Worm (Caenorhabditis elegans) whole organism, L1 larva: ENCODE data around the gene F56D6.14.

Experiments
- F16B12.6 ChIP-seq: fragments of 150-350 bp; optimal IDR thresholded peaks from 2 replicates; lab custom pipeline; 2014; ENCODE audit warnings: missing biosample characterization, missing genetic modification characterization
- alr-1 ChIP-seq: fragments of 200-800 bp; sonication (Bioruptor generic); optimal IDR thresholded peaks from 2 replicates; lab custom pipeline; 2018; ENCODE audit warnings: borderline replicate concordance, mild to moderate bottlenecking, missing genetic modification characterization, missing compliant biosample characterization
- ama-1 ChIP-seq: fragments of 150-350 bp; optimal IDR thresholded peaks from 2 replicates; lab custom pipeline; 2014
- blmp-1 ChIP-seq: fragments of 150-350 bp; optimal IDR thresholded peaks from 2 replicates; lab custom pipeline; 2014; ENCODE audit warnings: missing biosample characterization, missing genetic modification characterization
- ceh-82 ChIP-seq, 3 experiments: fragments of 150-350 bp in 1 of 3; sonication (generic microtip) in 2 of 3; optimal IDR thresholded peaks; 2 replicates each; lab custom pipeline; 2014 to 2017; ENCODE audit warnings: missing biosample characterization in 3 of 3, missing genetic modification characterization in 3 of 3
- ceh-90 ChIP-seq: sonication (generic microtip); optimal IDR thresholded peaks from 2 replicates; lab custom pipeline; 2016; ENCODE audit warnings: missing genetic modification characterization, missing compliant biosample characterization
- ces-1 ChIP-seq: fragments of 150-350 bp; optimal IDR thresholded peaks from 2 replicates; lab custom pipeline; 2014; ENCODE audit warnings: missing biosample characterization, missing genetic modification reagents, missing genetic modification characterization
- dsc-1 ChIP-seq: sonication (generic microtip); optimal IDR thresholded peaks from 2 replicates; lab custom pipeline; 2016; ENCODE audit warnings: mild to moderate bottlenecking, missing genetic modification characterization, missing compliant biosample characterization
- efl-1 ChIP-seq, 4 experiments: fragments of 150-350 bp; optimal IDR thresholded peaks in 3 of 4; peaks in 1 of 4; 1 replicate in 1 of 4; 2 replicates in 3 of 4; lab custom pipeline; 2014; ENCODE audit warnings: missing biosample characterization in 2 of 4, missing genetic modification characterization in 2 of 4, missing genetic modification reagents in 2 of 4
- egl-27 ChIP-seq, 2 experiments: fragments of 150-350 bp in 1 of 2; sonication (generic microtip); optimal IDR thresholded peaks; 3 replicates each; lab custom pipeline; 2017 to 2018; ENCODE audit warnings: missing biosample characterization in 2 of 2, missing genetic modification characterization in 2 of 2, missing genetic modification reagents in 2 of 2
- elt-3 ChIP-seq, 6 experiments: fragments of 150-350 bp in 1 of 6; sonication (generic microtip); optimal IDR thresholded peaks; 2 replicates each; lab custom pipeline; 2017 to 2018; ENCODE audit warnings: missing biosample characterization in 6 of 6, missing genetic modification characterization in 6 of 6, inconsistent platforms in 1 of 6
- fkh-10 ChIP-seq: sonication (generic microtip); optimal IDR thresholded peaks from 2 replicates; lab custom pipeline; 2017; ENCODE audit warnings: missing biosample characterization, missing genetic modification reagents, missing genetic modification characterization
- fos-1 ChIP-seq: fragments of 150-350 bp; optimal IDR thresholded peaks from 2 replicates; lab custom pipeline; 2014; ENCODE audit warnings: missing biosample characterization, missing genetic modification characterization
- hlh-17 ChIP-seq: fragments of 200-800 bp; sonication (Bioruptor generic); optimal IDR thresholded peaks from 2 replicates; lab custom pipeline; 2018; ENCODE audit warnings: missing genetic modification characterization, mild to moderate bottlenecking, missing compliant biosample characterization, moderate library complexity, borderline replicate concordance
- hpl-2 ChIP-seq: fragments of 150-350 bp; optimal IDR thresholded peaks from 2 replicates; lab custom pipeline; 2014; ENCODE audit warnings: missing biosample characterization, missing genetic modification reagents, missing genetic modification characterization
- isw-1 ChIP-seq: fragments of 200-800 bp; sonication (Bioruptor generic); IDR thresholded peaks from 2 replicates; pipeline ENCODE4 v1.3.6; 2022; ENCODE audit warnings: missing genetic modification characterization, missing compliant biosample characterization
- jun-1 ChIP-seq: fragments of 150-350 bp; optimal IDR thresholded peaks from 2 replicates; lab custom pipeline; 2014; ENCODE audit warnings: missing biosample characterization, missing genetic modification reagents, missing genetic modification characterization
- lin-35 ChIP-seq, 2 experiments: fragments of 150-350 bp; optimal IDR thresholded peaks; 2 replicates each; lab custom pipeline; 2014; ENCODE audit warnings: missing biosample characterization in 2 of 2, missing genetic modification characterization in 2 of 2, missing genetic modification reagents in 2 of 2
- lir-3 ChIP-seq: sonication (generic microtip); optimal IDR thresholded peaks from 2 replicates; lab custom pipeline; 2016; ENCODE audit warnings: mild to moderate bottlenecking, missing genetic modification characterization, moderate library complexity, missing compliant biosample characterization; ENCODE audit not compliant: poor library complexity
- lsy-2 ChIP-seq, 2 experiments: fragments of 150-350 bp; optimal IDR thresholded peaks; 2 replicates each; lab custom pipeline; 2014; ENCODE audit warnings: missing biosample characterization in 2 of 2, missing genetic modification characterization in 2 of 2
- mab-9 ChIP-seq: fragments of 200-800 bp; sonication (Bioruptor generic); IDR thresholded peaks from 2 replicates; pipeline ENCODE4 v1.3.6; 2022; ENCODE audit warnings: missing genetic modification reagents, missing genetic modification characterization, missing compliant biosample characterization
- mef-2 ChIP-seq: fragments of 150-350 bp; optimal IDR thresholded peaks from 2 replicates; lab custom pipeline; 2014; ENCODE audit warnings: missing biosample characterization, missing genetic modification characterization
- mep-1 ChIP-seq: fragments of 150-350 bp; optimal IDR thresholded peaks from 2 replicates; lab custom pipeline; 2014; ENCODE audit warnings: missing biosample characterization, missing genetic modification characterization
- nhr-11 ChIP-seq: fragments of 150-350 bp; optimal IDR thresholded peaks from 2 replicates; lab custom pipeline; 2014; ENCODE audit warnings: missing biosample characterization, missing genetic modification characterization
- nhr-12 ChIP-seq: sonication (generic microtip); optimal IDR thresholded peaks from 2 replicates; lab custom pipeline; 2017; ENCODE audit warnings: missing biosample characterization, missing genetic modification characterization
- nhr-19 ChIP-seq: fragments of 200-800 bp; sonication (Bioruptor generic); conservative IDR thresholded peaks from 2 replicates; pipeline ENCODE4 v1.3.6; 2022; ENCODE audit warnings: missing genetic modification characterization, missing compliant biosample characterization
- nhr-20 ChIP-seq: sonication (generic microtip); optimal IDR thresholded peaks from 2 replicates; lab custom pipeline; 2016; ENCODE audit warnings: mild to moderate bottlenecking, missing genetic modification characterization, missing compliant biosample characterization
- nhr-237 ChIP-seq: fragments of 150-350 bp; optimal IDR thresholded peaks from 2 replicates; lab custom pipeline; 2014; ENCODE audit warnings: missing biosample characterization, missing genetic modification characterization
- nhr-47 ChIP-seq: sonication (generic microtip); optimal IDR thresholded peaks from 2 replicates; lab custom pipeline; 2016; ENCODE audit warnings: mild to moderate bottlenecking, missing genetic modification characterization, moderate library complexity, missing compliant biosample characterization
- nhr-71 ChIP-seq: sonication (generic microtip); optimal IDR thresholded peaks from 2 replicates; lab custom pipeline; 2016; ENCODE audit warnings: mild to moderate bottlenecking, missing genetic modification characterization, moderate library complexity, missing compliant biosample characterization
- nhr-77 ChIP-seq: fragments of 150-350 bp; optimal IDR thresholded peaks from 2 replicates; lab custom pipeline; 2014; ENCODE audit warnings: missing biosample characterization, missing genetic modification characterization
- nhr-90 ChIP-seq: sonication (generic microtip); optimal IDR thresholded peaks from 2 replicates; lab custom pipeline; 2016; ENCODE audit warnings: mild to moderate bottlenecking, missing genetic modification characterization, missing compliant biosample characterization; ENCODE audit not compliant: poor library complexity
- pax-3 ChIP-seq: fragments of 200-800 bp; sonication (Bioruptor generic); optimal IDR thresholded peaks from 2 replicates; lab custom pipeline; 2018; ENCODE audit warnings: mild to moderate bottlenecking, missing genetic modification characterization, moderate library complexity, missing compliant biosample characterization
- pqm-1 ChIP-seq: sonication (generic microtip); optimal IDR thresholded peaks from 3 replicates; lab custom pipeline; 2017; ENCODE audit warnings: missing biosample characterization, missing genetic modification characterization
- rnt-1 ChIP-seq: sonication (generic microtip); optimal IDR thresholded peaks from 2 replicates; lab custom pipeline; 2016; ENCODE audit warnings: mild to moderate bottlenecking, missing genetic modification characterization, moderate library complexity, missing compliant biosample characterization
- sox-4 ChIP-seq: sonication (generic microtip); optimal IDR thresholded peaks from 2 replicates; lab custom pipeline; 2016; ENCODE audit warnings: missing genetic modification characterization, missing compliant biosample characterization
- sup-37 ChIP-seq: fragments of 200-800 bp; sonication (Bioruptor generic); optimal IDR thresholded peaks from 2 replicates; lab custom pipeline; 2018; ENCODE audit warnings: mild to moderate bottlenecking, missing genetic modification characterization, missing compliant biosample characterization
- tbx-2 ChIP-seq: sonication (generic microtip); optimal IDR thresholded peaks from 2 replicates; lab custom pipeline; 2016; ENCODE audit warnings: missing genetic modification characterization, missing compliant biosample characterization
- unc-62 ChIP-seq: fragments of 150-350 bp; optimal IDR thresholded peaks from 2 replicates; lab custom pipeline; 2014; ENCODE audit warnings: missing biosample characterization, missing genetic modification reagents, missing genetic modification characterization
- xbp-1 ChIP-seq: sonication (generic microtip); optimal IDR thresholded peaks from 2 replicates; lab custom pipeline; 2016; ENCODE audit warnings: missing genetic modification characterization, missing compliant biosample characterization
- zip-4 ChIP-seq: fragments of 200-800 bp; sonication (Bioruptor generic); optimal IDR thresholded peaks from 2 replicates; lab custom pipeline; 2018; ENCODE audit warnings: mild to moderate bottlenecking, missing genetic modification characterization, moderate library complexity, missing compliant biosample characterization
- ztf-4 ChIP-seq: fragments of 150-350 bp; optimal IDR thresholded peaks from 2 replicates; lab custom pipeline; 2014; ENCODE audit warnings: missing biosample characterization, missing genetic modification characterization

F56D6.14 gene

DNA sequence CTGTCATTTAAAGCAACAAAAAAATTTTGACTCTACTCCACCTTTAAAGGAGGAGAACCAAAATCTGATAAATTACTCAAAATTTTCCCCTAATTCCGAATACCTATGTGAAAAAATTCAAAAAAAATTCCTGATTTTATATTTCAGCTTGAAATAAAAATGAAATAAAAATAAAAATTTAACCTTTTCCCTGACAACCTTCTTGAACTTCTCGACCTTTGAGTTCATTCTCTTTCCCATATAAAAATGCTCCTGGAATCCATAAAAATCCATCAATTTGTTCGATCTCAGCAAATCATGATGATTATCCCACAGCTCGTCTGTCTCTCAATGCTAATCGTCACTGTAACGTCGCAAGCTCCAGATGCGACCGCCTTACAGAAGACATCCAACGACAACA is 14.6 kb upstream of the F56D6.14 start, which contains the start of gene F56D6.6:
Gene F56D6.6 (plus strand): TSS at position 301 of the 400 bp plus-strand sequence.
- no peak for TF ChIP-seq nhr-77 (tag; lab: Kevin White, UChicago)
- TF ChIP-seq hlh-17 (GFP tag; lab: Kevin White, UChicago) = no peak
- no peak for TF ChIP-seq tbx-2 (tag; lab: Kevin White, UChicago)
- TF ChIP-seq efl-1 (optimal IDR thresholded peaks at IDR 0.05; lab: Kevin White, UChicago) = no peak
- TF ChIP-seq efl-1 (GFP tag; optimal IDR thresholded peaks at IDR 0.05 in 1 of 2; lab: Kevin White, UChicago) = no peak
- TF ChIP-seq mep-1 (tag; lab: Kevin White, UChicago) = no peak
- no peak for TF ChIP-seq mef-2
- no peak for TF ChIP-seq ama-1 (lab: Kevin White, UChicago)
- no peak for TF ChIP-seq unc-62
- TF ChIP-seq elt-3 (tag; optimal IDR thresholded peaks at IDR 0.05; lab: Kevin White, UChicago) = no peak
- no peak for TF ChIP-seq lir-3 (tag; lab: Kevin White, UChicago)
- TF ChIP-seq nhr-19 (GFP tag; lab: Robert Waterston, UW) = no peak

DNA sequence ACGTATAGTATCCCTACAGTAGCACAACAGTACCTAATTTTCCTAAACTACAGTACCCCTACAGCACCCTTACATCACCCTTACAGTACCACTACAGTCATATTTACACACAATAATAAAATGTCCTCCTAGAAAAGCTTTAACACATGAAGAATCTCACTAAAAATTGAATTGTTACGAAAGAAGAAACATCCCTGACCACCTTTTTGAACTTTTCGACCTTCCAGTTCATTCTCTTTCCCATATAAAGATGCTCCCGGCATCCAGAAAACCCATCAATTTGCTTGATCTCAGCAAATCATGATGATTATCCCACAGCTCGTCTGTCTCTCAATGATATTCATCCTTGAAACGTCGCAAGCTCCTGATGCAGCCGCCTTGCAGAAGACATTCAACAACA is 12.9 kb upstream of the F56D6.14 start, which contains the start of gene F56D6.21:
Gene F56D6.21 (plus strand): TSS at position 301 of the 400 bp plus-strand sequence.
- TF ChIP-seq fkh-10 (GFP tag; lab: Kevin White, UChicago) (no peak), egl-27 (tag; optimal IDR thresholded peaks at IDR 0.05; lab: Kevin White, UChicago) (no peak), jun-1 (tag; lab: Kevin White, UChicago) (no peak), mef-2 (no peak), ces-1 (GFP tag; lab: Kevin White, UChicago) (no peak), sox-4 (tag; lab: Kevin White, UChicago) (no peak), nhr-12 (tag; lab: Kevin White, UChicago) (no peak), hpl-2 (GFP tag; lab: Kevin White, UChicago) (no peak), alr-1 (no peak), nhr-47 (tag; lab: Kevin White, UChicago) (no peak), blmp-1 (tag; lab: Kevin White, UChicago) (no peak), lsy-2 (tag; optimal IDR thresholded peaks at IDR 0.05; lab: Kevin White, UChicago) (no peak), nhr-11 (no peak), lin-35 (GFP tag; optimal IDR thresholded peaks at IDR 0.05; lab: Kevin White, UChicago) (no peak), hlh-17 (GFP tag; lab: Kevin White, UChicago) (no peak), unc-62 (no peak), nhr-90 (no peak), rnt-1 (tag; lab: Kevin White, UChicago) (no peak), pax-3 (tag; lab: Kevin White, UChicago) (no peak)

DNA sequence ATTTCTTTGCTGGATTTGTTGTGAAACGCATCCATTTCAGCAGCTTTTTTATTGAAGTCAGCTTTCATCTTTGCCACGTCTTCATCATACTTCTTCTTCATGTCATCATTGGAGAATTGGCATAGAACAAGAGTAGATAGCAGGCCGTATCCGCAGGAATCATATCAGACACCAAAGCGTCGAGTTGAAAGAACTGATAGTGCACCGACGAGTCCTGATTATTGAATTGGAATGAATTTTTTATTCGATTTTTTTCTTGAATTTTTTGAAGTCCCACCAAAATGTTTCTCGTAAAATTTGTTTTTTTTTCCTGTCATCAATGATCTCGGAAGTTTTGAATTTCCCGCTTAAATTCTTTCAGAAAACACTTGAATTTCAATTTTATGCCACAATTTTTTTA is 11.1 kb upstream of the F56D6.14 start, which contains the start of gene F56D6.11:
Gene F56D6.11 (minus strand): TSS at position 101 of the 400 bp plus-strand sequence.
- TF ChIP-seq lir-3 (tag; lab: Kevin White, UChicago) (no peak), mab-9 (GFP tag; lab: Robert Waterston, UW) (no peak), ceh-82 (tag; optimal IDR thresholded peaks at IDR 0.05; lab: Kevin White, UChicago) (no peak), ceh-90 (no peak), ztf-4 (no peak), xbp-1 (tag; lab: Kevin White, UChicago) (no peak), F16B12.6 (tag; lab: Kevin White, UChicago) (no peak), tbx-2 (tag; lab: Kevin White, UChicago) (no peak), nhr-20 (tag; lab: Kevin White, UChicago) (no peak), fos-1 (tag; lab: Kevin White, UChicago) (no peak)

DNA sequence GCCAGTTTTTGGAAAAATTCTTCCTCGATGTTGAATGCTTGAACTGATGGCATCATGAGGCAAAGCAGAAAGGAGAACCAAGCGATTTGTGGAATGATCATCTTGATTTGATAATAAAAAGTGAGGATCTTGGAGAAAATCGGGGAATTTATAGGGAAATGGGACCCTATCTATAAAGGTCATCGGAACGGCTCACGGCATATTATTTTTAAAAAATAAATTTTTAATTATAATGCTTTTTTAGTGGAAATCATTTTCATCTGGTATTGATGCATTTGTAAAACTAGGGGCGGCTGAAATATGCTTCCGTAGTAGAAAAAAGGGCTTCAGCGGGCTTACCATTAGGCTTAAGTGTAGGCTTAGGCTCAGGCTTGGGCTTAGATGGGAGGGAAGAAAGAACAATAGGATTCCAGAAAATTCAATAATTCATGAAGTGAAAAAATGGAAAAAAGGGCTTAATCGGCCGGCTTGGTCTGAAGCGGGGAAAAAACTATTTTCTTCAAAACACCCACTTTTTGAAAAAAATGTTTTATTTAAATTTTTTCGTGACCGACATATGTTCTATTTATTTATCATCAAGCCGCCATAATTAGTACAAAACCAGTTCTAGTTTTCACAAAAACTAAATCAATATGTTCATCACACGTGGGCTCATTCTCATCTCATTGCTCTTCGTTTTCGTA is 9.9 kb upstream of the F56D6.14 start, which contains the start of the genes F56D6.22 and F56D6.12:
Gene F56D6.22 (minus strand): TSS at position 101 of the 683 bp plus-strand sequence.
Gene F56D6.12 (plus strand): TSS at position 633 of the 683 bp plus-strand sequence.
- TF ChIP-seq isw-1 (no peak), nhr-11 (no peak), egl-27 (tag; optimal IDR thresholded peaks at IDR 0.05; lab: Kevin White, UChicago) (no peak), dsc-1 (tag; lab: Kevin White, UChicago) (no peak), nhr-237 (tag; lab: Kevin White, UChicago) (no peak), sup-37 (no peak), nhr-71 (tag; lab: Kevin White, UChicago) (no peak), zip-4 (GFP tag; lab: Kevin White, UChicago) (no peak), elt-3 (tag; optimal IDR thresholded peaks at IDR 0.05; lab: Kevin White, UChicago) (no peak), ceh-90 (no peak), pax-3 (tag; lab: Kevin White, UChicago) (no peak), pqm-1 (tag; lab: Kevin White, UChicago) (no peak)
